Fruit fly (Drosophila melanogaster): ENCODE results near the gene CG10700.

- TF ChIP-seq CTCF (optimal IDR thresholded peaks at IDR 0.05) (no peak), CG8478 (optimal IDR thresholded peaks at IDR 0.05) (no peak)
Observed at dm6 chr2L:19068393-19068792, 10.4 kb downstream of the CG10700 start.

Measured in S2 (cell line).